Worm (Caenorhabditis elegans) whole organism, mixed stage, embryonic: Measurements from ENCODE around the gene clp-9.

Experiments
- unc-62 ChIP-seq: fragments of 150-350 bp; optimal IDR thresholded peaks from 2 replicates; lab custom pipeline; 2014; ENCODE audit warnings: missing biosample characterization, missing genetic modification reagents, missing genetic modification characterization
- ztf-11 ChIP-seq: fragments of 150-350 bp; optimal IDR thresholded peaks from 2 replicates; lab custom pipeline; 2014; ENCODE audit warnings: missing biosample characterization, missing genetic modification characterization

DNA sequence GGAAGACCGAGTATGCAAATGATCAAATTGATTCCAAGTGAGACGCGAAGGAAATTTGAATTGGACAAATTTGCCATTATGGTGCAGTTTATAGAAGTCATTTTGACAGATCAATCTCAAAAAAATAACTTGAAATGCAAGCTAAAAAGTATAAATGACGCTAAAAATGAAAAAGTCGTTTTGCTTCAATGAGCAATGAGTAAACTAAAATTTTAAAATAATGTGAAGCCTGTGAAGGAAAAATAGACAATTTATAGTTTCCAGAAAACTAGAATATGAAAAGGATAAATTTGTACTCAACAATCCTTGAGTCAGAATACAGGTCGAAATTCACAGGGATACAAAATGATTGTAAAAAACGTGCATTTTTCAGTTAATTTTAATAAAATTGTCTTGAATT, 17.5 kb downstream of the clp-9 start, which contains the start of gene srab-17:
- TF ChIP-seq unc-62 (GFP tag; lab: Kevin White, UChicago) = no peak
- TF ChIP-seq ztf-11 (tag; lab: Kevin White, UChicago) = no peak
